Fruit fly (Drosophila melanogaster) whole organism, embryonic: Measurements from ENCODE around the gene bin.

Experiments
- Bteb2 ChIP-seq: fragments of 200-800 bp; sonication (Bioruptor generic); optimal IDR thresholded peaks from 2 replicates; lab custom pipeline; 2016; ENCODE audit warnings: missing biosample characterization, missing genetic modification characterization
- CG10267 ChIP-seq: fragments of 200-800 bp; sonication (Bioruptor generic); optimal IDR thresholded peaks from 2 replicates; lab custom pipeline; 2018; ENCODE audit warnings: missing biosample characterization, mild to moderate bottlenecking, missing genetic modification characterization, moderate library complexity
- CG10321 ChIP-seq: fragments of 200-800 bp; sonication (Bioruptor generic); IDR thresholded peaks from 2 replicates; pipeline ENCODE4 v1.3.6; 2022; ENCODE audit warnings: missing biosample characterization, missing genetic modification characterization
- CG10431 ChIP-seq: fragments of 200-800 bp; sonication (Bioruptor generic); optimal IDR thresholded peaks from 3 replicates; lab custom pipeline; 2018; ENCODE audit warnings: missing biosample characterization, mild to moderate bottlenecking, missing genetic modification characterization
- CG11093 ChIP-seq: fragments of 200-800 bp; sonication (Bioruptor generic); IDR thresholded peaks from 3 replicates; pipeline ENCODE4 v1.3.6; 2022; ENCODE audit warnings: missing biosample characterization, missing genetic modification characterization
- CG11398 ChIP-seq: fragments of 200-800 bp; sonication (Bioruptor generic); optimal IDR thresholded peaks from 2 replicates; lab custom pipeline; 2016; ENCODE audit warnings: missing biosample characterization, missing genetic modification characterization
- CG11695 ChIP-seq: fragments of 200-800 bp; sonication (Bioruptor generic); IDR thresholded peaks from 3 replicates; pipeline ENCODE4 v1.3.6; 2022; ENCODE audit warnings: missing biosample characterization, missing genetic modification characterization
- CG13123 ChIP-seq: fragments of 200-800 bp; sonication (Bioruptor generic); optimal IDR thresholded peaks from 2 replicates; lab custom pipeline; 2016; ENCODE audit warnings: missing biosample characterization, missing genetic modification characterization
- CG13424 ChIP-seq: fragments of 200-800 bp; sonication (Bioruptor generic); optimal IDR thresholded peaks from 2 replicates; lab custom pipeline; 2019; ENCODE audit warnings: missing biosample characterization, mild to moderate bottlenecking, missing genetic modification characterization, moderate library complexity
- CG17802 ChIP-seq: fragments of 200-800 bp; sonication (Bioruptor generic); optimal IDR thresholded peaks from 2 replicates; lab custom pipeline; 2018; ENCODE audit warnings: missing biosample characterization, mild to moderate bottlenecking, missing genetic modification characterization, moderate library complexity
- CG18476 ChIP-seq: fragments of 200-800 bp; sonication (Bioruptor generic); optimal IDR thresholded peaks from 2 replicates; lab custom pipeline; 2016; ENCODE audit warnings: missing biosample characterization, mild to moderate bottlenecking, missing genetic modification characterization
- CG32772 ChIP-seq: fragments of 200-800 bp; sonication (Bioruptor generic); IDR thresholded peaks from 2 replicates; pipeline ENCODE4 v1.3.6; 2022; ENCODE audit warnings: missing biosample characterization, missing genetic modification characterization
- CG43689 ChIP-seq: fragments of 200-800 bp; sonication (Bioruptor generic); IDR thresholded peaks from 2 replicates; pipeline ENCODE4 v1.3.6; 2022; ENCODE audit warnings: missing biosample characterization, missing genetic modification characterization
- CG4424 ChIP-seq: fragments of 200-800 bp; sonication (Bioruptor generic); optimal IDR thresholded peaks from 3 replicates; lab custom pipeline; 2016; ENCODE audit warnings: missing biosample characterization, missing genetic modification characterization
- CG4854 ChIP-seq: fragments of 200-800 bp; sonication (Bioruptor generic); optimal IDR thresholded peaks from 2 replicates; lab custom pipeline; 2016; ENCODE audit warnings: missing biosample characterization, missing genetic modification characterization, inconsistent platforms
- CG7271 ChIP-seq: fragments of 200-800 bp; sonication (Bioruptor generic); optimal IDR thresholded peaks from 2 replicates; lab custom pipeline; 2018; ENCODE audit warnings: missing biosample characterization, mild to moderate bottlenecking, missing genetic modification characterization, moderate library complexity
- CG7928 ChIP-seq: fragments of 200-800 bp; sonication (Bioruptor generic); optimal IDR thresholded peaks from 2 replicates; lab custom pipeline; 2017; ENCODE audit warnings: missing biosample characterization, mild to moderate bottlenecking, missing genetic modification characterization
- CG8281 ChIP-seq: fragments of 200-800 bp; sonication (Bioruptor generic); optimal IDR thresholded peaks from 2 replicates; lab custom pipeline; 2018; ENCODE audit warnings: missing biosample characterization, mild to moderate bottlenecking, missing genetic modification characterization, moderate library complexity
- CG9876 ChIP-seq: fragments of 200-800 bp; sonication (Bioruptor generic); optimal IDR thresholded peaks from 2 replicates; lab custom pipeline; 2016; ENCODE audit warnings: missing biosample characterization, missing genetic modification characterization
- CrebB ChIP-seq: fragments of 200-800 bp; sonication (Bioruptor generic); optimal IDR thresholded peaks from 3 replicates; lab custom pipeline; 2018; ENCODE audit warnings: missing biosample characterization, mild to moderate bottlenecking, missing genetic modification characterization
- D19B ChIP-seq: fragments of 200-800 bp; sonication (Bioruptor generic); optimal IDR thresholded peaks from 2 replicates; lab custom pipeline; 2017; ENCODE audit warnings: missing biosample characterization, mild to moderate bottlenecking, missing genetic modification characterization
- Dip3 ChIP-seq: fragments of 200-800 bp; sonication (Bioruptor generic); optimal IDR thresholded peaks from 3 replicates; lab custom pipeline; 2016; ENCODE audit warnings: missing biosample characterization, missing genetic modification characterization
- Eip74EF ChIP-seq, 2 experiments: fragments of 200-800 bp in 1 of 2; fragments of >200 bp in 1 of 2; sonication (Bioruptor generic) in 1 of 2; optimal IDR thresholded peaks; 2 replicates each; lab custom pipeline; 2017 to 2019; ENCODE audit warnings: missing biosample characterization in 2 of 2, missing genetic modification characterization in 2 of 2, mild to moderate bottlenecking in 1 of 2, moderate library complexity in 1 of 2
- Lhr ChIP-seq: fragments of 200-800 bp; sonication (Bioruptor generic); optimal IDR thresholded peaks from 3 replicates; lab custom pipeline; 2017; ENCODE audit warnings: mild to moderate bottlenecking, missing biosample characterization, missing genetic modification reagents, missing genetic modification characterization
- Lim3 ChIP-seq: fragments of 200-800 bp; sonication (Bioruptor generic); IDR thresholded peaks from 2 replicates; pipeline ENCODE4 v1.3.6; 2022; ENCODE audit warnings: missing biosample characterization, missing genetic modification characterization
- NC2α ChIP-seq: fragments of 200-800 bp; sonication (Bioruptor generic); optimal IDR thresholded peaks from 2 replicates; lab custom pipeline; 2016; ENCODE audit warnings: missing biosample characterization, missing genetic modification characterization
- NFAT ChIP-seq: fragments of 200-800 bp; sonication (Bioruptor generic); IDR thresholded peaks from 2 replicates; pipeline ENCODE4 v1.3.6; 2022; ENCODE audit warnings: missing biosample characterization, missing genetic modification characterization
- Ptx1 ChIP-seq: fragments of 200-800 bp; sonication (Bioruptor generic); IDR thresholded peaks from 2 replicates; pipeline ENCODE4 v1.3.6; 2022; ENCODE audit warnings: missing biosample characterization, missing genetic modification characterization
- Rfx ChIP-seq: fragments of 200-800 bp; sonication (Bioruptor generic); IDR thresholded peaks from 2 replicates; pipeline ENCODE4 v1.3.6; 2022; ENCODE audit warnings: missing biosample characterization, missing genetic modification characterization
- Spps ChIP-seq: fragments of 200-800 bp; sonication (Bioruptor generic); optimal IDR thresholded peaks from 2 replicates; lab custom pipeline; 2018; ENCODE audit warnings: missing biosample characterization, mild to moderate bottlenecking, missing genetic modification characterization
- Tbp ChIP-seq: fragments of >200 bp; optimal IDR thresholded peaks from 2 replicates; lab custom pipeline; 2018; ENCODE audit warnings: missing biosample characterization, missing genetic modification characterization
- cg ChIP-seq: fragments of 200-800 bp; sonication (Bioruptor generic); optimal IDR thresholded peaks from 3 replicates; lab custom pipeline; 2019; ENCODE audit warnings: missing biosample characterization, mild to moderate bottlenecking, missing genetic modification characterization, moderate library complexity
- chm ChIP-seq: fragments of 200-800 bp; sonication (Bioruptor generic); IDR thresholded peaks from 2 replicates; pipeline ENCODE4 v1.3.6; 2022; ENCODE audit warnings: missing biosample characterization, missing genetic modification characterization
- gem ChIP-seq: fragments of 200-800 bp; sonication (Bioruptor generic); optimal IDR thresholded peaks from 2 replicates; lab custom pipeline; 2019; ENCODE audit warnings: missing biosample characterization, mild to moderate bottlenecking, missing genetic modification characterization, moderate library complexity
- gsb ChIP-seq: fragments of 200-800 bp; sonication (Bioruptor generic); IDR thresholded peaks from 2 replicates; pipeline ENCODE4 v1.3.6; 2022; ENCODE audit warnings: missing biosample characterization, missing genetic modification characterization
- h ChIP-seq: fragments of >200 bp; optimal IDR thresholded peaks from 2 replicates; lab custom pipeline; 2017
- hb ChIP-seq: fragments of 200-800 bp; sonication (Bioruptor generic); IDR thresholded peaks from 3 replicates; pipeline ENCODE4 v1.3.6; 2022; ENCODE audit warnings: missing biosample characterization, missing genetic modification characterization; ENCODE audit not compliant: partially characterized antibody
- jumu ChIP-seq: fragments of 200-800 bp; sonication (Bioruptor generic); optimal IDR thresholded peaks from 3 replicates; lab custom pipeline; 2016; ENCODE audit warnings: missing biosample characterization, missing genetic modification characterization
- kah ChIP-seq: fragments of 200-800 bp; sonication (Bioruptor generic); optimal IDR thresholded peaks from 2 replicates; lab custom pipeline; 2018; ENCODE audit warnings: missing biosample characterization, mild to moderate bottlenecking, missing genetic modification characterization
- knrl ChIP-seq: fragments of 200-800 bp; sonication (Bioruptor generic); IDR thresholded peaks from 3 replicates; pipeline ENCODE4 v1.3.6; 2022; ENCODE audit warnings: missing biosample characterization, missing genetic modification characterization; ENCODE audit not compliant: partially characterized antibody
- lmd ChIP-seq: fragments of 200-800 bp; sonication (Bioruptor generic); IDR thresholded peaks from 2 replicates; pipeline ENCODE4 v1.3.6; 2022; ENCODE audit warnings: missing biosample characterization, missing genetic modification characterization
- prd ChIP-seq, 3 experiments: fragments of >200 bp in 2 of 3; fragments of 200-800 bp in 1 of 3; sonication (Bioruptor generic) in 1 of 3; optimal IDR thresholded peaks in 2 of 3; IDR thresholded peaks in 1 of 3; 2 replicates in 2 of 3; 3 replicates in 1 of 3; pipeline versions ENCODE4 v1.3.6 to Lab custom; 2017 to 2022; ENCODE audit warnings: missing biosample characterization in 1 of 3, missing genetic modification characterization in 1 of 3
- pros ChIP-seq: fragments of 200-800 bp; sonication (Bioruptor generic); optimal IDR thresholded peaks from 3 replicates; lab custom pipeline; 2019; ENCODE audit warnings: missing biosample characterization, mild to moderate bottlenecking, missing genetic modification characterization, moderate library complexity
- sd ChIP-seq: fragments of 200-800 bp; sonication (Bioruptor generic); optimal IDR thresholded peaks from 3 replicates; lab custom pipeline; 2018; ENCODE audit warnings: missing biosample characterization, mild to moderate bottlenecking, missing genetic modification characterization, moderate library complexity
- sens ChIP-seq: fragments of 200-800 bp; sonication (Bioruptor generic); peaks from one replicate; lab custom pipeline; 2016; ENCODE audit warnings: missing biosample characterization, missing genetic modification characterization
- sna ChIP-seq: fragments of 200-800 bp; sonication (Bioruptor generic); IDR thresholded peaks from 2 replicates; pipeline ENCODE4 v1.3.6; 2022; ENCODE audit warnings: missing biosample characterization, missing genetic modification characterization; ENCODE audit not compliant: partially characterized antibody
- sob ChIP-seq: fragments of 200-800 bp; sonication (Bioruptor generic); IDR thresholded peaks from 2 replicates; pipeline ENCODE4 v1.3.6; 2022; ENCODE audit warnings: missing biosample characterization, missing genetic modification characterization
- tll ChIP-seq, 2 experiments: fragments of 200-800 bp in 1 of 2; fragments of >200 bp in 1 of 2; sonication (Bioruptor generic) in 1 of 2; optimal IDR thresholded peaks; 2 replicates each; lab custom pipeline; 2017 to 2019; ENCODE audit warnings: missing biosample characterization in 2 of 2, missing genetic modification characterization in 2 of 2, mild to moderate bottlenecking in 1 of 2, moderate library complexity in 1 of 2
- trh ChIP-seq: fragments of 200-800 bp; sonication (Bioruptor generic); optimal IDR thresholded peaks from 2 replicates; lab custom pipeline; 2016; ENCODE audit warnings: missing biosample characterization, missing genetic modification characterization
- tx ChIP-seq: fragments of 200-800 bp; sonication (Bioruptor generic); optimal IDR thresholded peaks from 2 replicates; lab custom pipeline; 2016; ENCODE audit warnings: missing biosample characterization, missing genetic modification characterization

The bin gene

DNA sequence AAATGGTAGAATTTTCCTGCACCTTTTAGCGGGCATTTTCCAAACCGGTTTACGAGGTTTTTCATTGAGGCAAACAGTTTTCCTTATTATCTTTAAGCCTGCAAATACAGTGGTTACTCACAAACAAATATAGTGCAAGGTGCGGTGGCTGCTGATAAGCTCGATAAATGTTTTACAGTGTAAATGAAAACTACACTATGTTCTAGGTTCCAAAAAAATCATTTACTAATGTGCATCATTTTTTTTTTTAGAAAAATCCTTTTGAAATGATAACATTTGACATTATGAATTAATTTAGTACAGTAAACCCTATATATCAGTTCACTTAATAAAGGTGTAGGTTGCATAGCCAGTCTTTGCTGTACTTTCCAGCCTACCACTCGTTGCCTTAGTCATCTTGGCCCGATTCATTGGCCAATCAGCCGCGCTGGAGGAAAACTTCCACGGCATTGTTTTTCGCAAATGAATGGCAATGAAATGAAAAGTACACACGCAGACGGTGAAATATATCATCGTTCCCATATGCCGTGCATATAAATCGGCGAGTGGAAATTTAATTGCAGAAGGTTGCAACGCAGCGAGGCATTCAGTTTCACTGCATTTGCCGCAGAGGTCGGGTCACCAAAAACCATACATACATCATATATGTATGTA is 12.3 kb upstream of the bin start (continued):
- TF ChIP-seq Bteb2 (GFP tag; lab: Kevin White, UChicago) (no peak), gsb (GFP tag; lab: Robert Waterston, UW) (no peak), knrl (no peak), Ptx1 (GFP tag; lab: Robert Waterston, UW) (peak; percentile 47; the same call in 1 of the 2 replicates), CG4854 (GFP tag; lab: Kevin White, UChicago) (no peak), CG9876 (no peak), Lhr (GFP tag; lab: Kevin White, UChicago) (no peak), NC2α (no peak), CG11398 (GFP tag; lab: Kevin White, UChicago) (no peak), CG32772 (GFP tag; lab: Robert Waterston, UW) (no peak), CG18476 (GFP tag; lab: Kevin White, UChicago) (no peak), CG10321 (GFP tag; lab: Robert Waterston, UW) (no peak), CG11695 (GFP tag; lab: Robert Waterston, UW) (no peak), kah (no peak), CG43689 (no peak), CG10431 (GFP tag; lab: Kevin White, UChicago) (no peak), sd (no peak), h (no peak), chm (no peak), CG11093 (no peak), Rfx (GFP tag; lab: Robert Waterston, UW) (no peak), CrebB (tag; lab: Kevin White, UChicago) (no peak), Dip3 (GFP tag; lab: Kevin White, UChicago) (no peak), tll (GFP tag; optimal IDR thresholded peaks at IDR 0.05; lab: Kevin White, UChicago) (no peak), Tbp (GFP tag; lab: Kevin White, UChicago) (no peak), CG7271 (tag; lab: Kevin White, UChicago) (no peak), CG13123 (GFP tag; lab: Kevin White, UChicago) (no peak), CG8281 (tag; lab: Kevin White, UChicago) (no peak), CG13424 (tag; lab: Kevin White, UChicago) (no peak), CG10267 (tag; lab: Kevin White, UChicago) (no peak), prd (optimal IDR thresholded peaks at IDR 0.05; lab: Kevin White, UChicago) (no peak), prd (GFP tag; IDR thresholded peaks at IDR 0.05; lab: Robert Waterston, UW) (peak; percentile 5; the same call in 1 of the 3 replicates), cg (GFP tag; lab: Kevin White, UChicago) (peak; percentile 47), gem (peak; percentile 39), tx (GFP tag; lab: Kevin White, UChicago) (no peak), hb (GFP tag; lab: Robert Waterston, UW) (no peak), NFAT (GFP tag; lab: Robert Waterston, UW) (no peak), Eip74EF (GFP tag; optimal IDR thresholded peaks at IDR 0.05; lab: Kevin White, UChicago) (no peak), lmd (peak; percentile 34; the same call in 1 of the 2 replicates), sna (GFP tag; lab: Robert Waterston, UW) (no peak), D19B (no peak), CG4424 (GFP tag; lab: Kevin White, UChicago) (no peak), trh (GFP tag; lab: Kevin White, UChicago) (no peak), jumu (peak; percentile 23), Spps (no peak), CG17802 (tag; lab: Kevin White, UChicago) (no peak), CG7928 (no peak), Lim3 (GFP tag; lab: Robert Waterston, UW) (no peak), pros (GFP tag; lab: Kevin White, UChicago) (no peak), sob (GFP tag; lab: Robert Waterston, UW) (no peak), sens (GFP tag; lab: Kevin White, UChicago) (peak; percentile 92)
